Worm (Caenorhabditis elegans) whole organism, early embryonic: ENCODE results near the gene C16C10.1.

Experiments used
- B0310.2 ChIP-seq: sonication (generic microtip); optimal IDR thresholded peaks from 2 replicates; lab custom pipeline; 2016; ENCODE audit warnings: mild to moderate bottlenecking, missing genetic modification characterization, missing compliant biosample characterization
- F13C5.2 ChIP-seq: sonication (generic microtip); optimal IDR thresholded peaks from 2 replicates; lab custom pipeline; 2017; ENCODE audit warnings: mild to moderate bottlenecking, missing genetic modification characterization, inconsistent platforms, missing compliant biosample characterization
- aly-1 ChIP-seq: sonication (generic microtip); optimal IDR thresholded peaks from 2 replicates; lab custom pipeline; 2016; ENCODE audit warnings: missing genetic modification characterization, missing compliant biosample characterization
- ama-1 ChIP-seq: fragments of 150-350 bp; optimal IDR thresholded peaks from 2 replicates; lab custom pipeline; 2014
- ceh-13 ChIP-seq: fragments of 200-800 bp; sonication (Bioruptor generic); optimal IDR thresholded peaks from 2 replicates; lab custom pipeline; 2018; ENCODE audit warnings: mild to moderate bottlenecking, missing genetic modification characterization, missing compliant biosample characterization
- ceh-36 ChIP-seq: sonication (generic microtip); optimal IDR thresholded peaks from 2 replicates; lab custom pipeline; 2016; ENCODE audit warnings: missing genetic modification characterization, inconsistent platforms, missing compliant biosample characterization
- ets-7 ChIP-seq: sonication (generic microtip); optimal IDR thresholded peaks from 2 replicates; lab custom pipeline; 2016; ENCODE audit warnings: missing genotype, missing genetic modification characterization, missing compliant biosample characterization
- flt-1 ChIP-seq: fragments of 200-800 bp; sonication (Bioruptor generic); IDR thresholded peaks from 2 replicates; pipeline ENCODE4 v1.3.6; 2022; ENCODE audit warnings: missing genetic modification characterization, missing compliant biosample characterization
- hmbx-1 ChIP-seq: sonication (generic microtip); optimal IDR thresholded peaks from 2 replicates; lab custom pipeline; 2016; ENCODE audit warnings: mild to moderate bottlenecking, missing genetic modification characterization, missing compliant biosample characterization
- hmg-4 ChIP-seq: fragments of 200-800 bp; sonication (Bioruptor generic); optimal IDR thresholded peaks from 2 replicates; lab custom pipeline; 2018; ENCODE audit warnings: mild to moderate bottlenecking, missing genetic modification characterization, missing compliant biosample characterization
- hnd-1 ChIP-seq: sonication (generic microtip); optimal IDR thresholded peaks from 2 replicates; lab custom pipeline; 2016; ENCODE audit warnings: missing genetic modification characterization, missing compliant biosample characterization
- pes-1 ChIP-seq: fragments of 200-800 bp; sonication (Bioruptor generic); IDR thresholded peaks from 2 replicates; pipeline ENCODE4 v1.3.6; 2022; ENCODE audit warnings: missing genetic modification reagents, missing genetic modification characterization, missing compliant biosample characterization
- scrt-1 ChIP-seq: fragments of 200-800 bp; sonication (Bioruptor generic); IDR thresholded peaks from 2 replicates; pipeline ENCODE4 v1.3.6; 2022; ENCODE audit warnings: missing genetic modification characterization, missing compliant biosample characterization
- sea-1 ChIP-seq: fragments of 200-800 bp; sonication (Bioruptor generic); conservative IDR thresholded peaks from 2 replicates; pipeline ENCODE4 v1.3.6; 2022; ENCODE audit warnings: missing genetic modification characterization, missing compliant biosample characterization
- tbx-11 ChIP-seq: fragments of 200-800 bp; sonication (Bioruptor generic); IDR thresholded peaks from 2 replicates; pipeline ENCODE4 v1.3.6; 2022; ENCODE audit warnings: missing genetic modification characterization, missing compliant biosample characterization
- tbx-37 ChIP-seq: fragments of 200-800 bp; sonication (Bioruptor generic); conservative IDR thresholded peaks from 2 replicates; pipeline ENCODE4 v1.3.6; 2022; ENCODE audit warnings: missing genetic modification reagents, missing genetic modification characterization, missing compliant biosample characterization
- tra-4 ChIP-seq: sonication (generic microtip); optimal IDR thresholded peaks from 2 replicates; lab custom pipeline; 2017; ENCODE audit warnings: missing genetic modification characterization, missing compliant biosample characterization

Gene C16C10.1

ce11 chrIII:4168665-4169064 lies 12.6 kb downstream of the C16C10.1 start, which contains the start of gene ccdc-55:
ccdc-55 (minus strand) TSS chrIII:4168765.
- no peak for TF ChIP-seq tbx-11 (GFP tag; lab: Robert Waterston, UW)
- no peak for TF ChIP-seq ceh-13 (GFP tag; lab: Kevin White, UChicago)
- no peak for TF ChIP-seq hmbx-1 (tag; lab: Kevin White, UChicago)
- no peak for TF ChIP-seq B0310.2 (tag; lab: Kevin White, UChicago)

ce11 chrIII:4166745-4167144 lies 14.5 kb downstream of the C16C10.1 start, which contains the start of gene rnf-5:
rnf-5 (minus strand) TSS chrIII:4166845.
- TF ChIP-seq aly-1, result no peak
- no peak for TF ChIP-seq tbx-37 (GFP tag; lab: Robert Waterston, UW)
- no peak for TF ChIP-seq scrt-1 (GFP tag; lab: Robert Waterston, UW)
- no peak for TF ChIP-seq hnd-1 (tag; lab: Kevin White, UChicago)

ce11 chrIII:4164071-4164470 lies 17.2 kb downstream of the C16C10.1 start, which contains the start of gene C16C10.8:
C16C10.8 (minus strand) TSS chrIII:4164171.
- TF ChIP-seq ceh-36 (tag; lab: Kevin White, UChicago) (no peak), aly-1 (no peak), flt-1 (no peak), ceh-13 (GFP tag; lab: Kevin White, UChicago) (no peak), F13C5.2 (tag; lab: Kevin White, UChicago) (no peak), ama-1 (lab: Kevin White, UChicago) (no peak), ets-7 (tag; lab: Kevin White, UChicago) (no peak), scrt-1 (GFP tag; lab: Robert Waterston, UW) (no peak), tbx-11 (GFP tag; lab: Robert Waterston, UW) (no peak), B0310.2 (tag; lab: Kevin White, UChicago) (no peak)

ce11 chrIII:4160937-4161336 lies 20.3 kb downstream of the C16C10.1 start, which contains the start of gene C01G12.16:
C01G12.16 (plus strand) TSS chrIII:4161237.
- TF ChIP-seq flt-1 (no peak), B0310.2 (tag; lab: Kevin White, UChicago) (no peak), hmg-4 (GFP tag; lab: Kevin White, UChicago) (no peak), pes-1 (GFP tag; lab: Robert Waterston, UW) (no peak), ama-1 (lab: Kevin White, UChicago) (no peak), tra-4 (no peak), sea-1 (no peak), tbx-11 (GFP tag; lab: Robert Waterston, UW) (no peak), ceh-36 (tag; lab: Kevin White, UChicago) (no peak), scrt-1 (GFP tag; lab: Robert Waterston, UW) (no peak), ceh-13 (GFP tag; lab: Kevin White, UChicago) (no peak), hmbx-1 (tag; lab: Kevin White, UChicago) (no peak), F13C5.2 (tag; lab: Kevin White, UChicago) (no peak)

ce11 chrIII:4157298-4157697 lies 23.9 kb downstream of the C16C10.1 start, which contains the start of gene C16C10.9:
C16C10.9 (minus strand) TSS chrIII:4157398.
- TF ChIP-seq aly-1 (no peak), B0310.2 (tag; lab: Kevin White, UChicago) (no peak), ama-1 (lab: Kevin White, UChicago) (no peak), pes-1 (GFP tag; lab: Robert Waterston, UW) (no peak), tra-4 (no peak), ceh-13 (GFP tag; lab: Kevin White, UChicago) (no peak), hnd-1 (tag; lab: Kevin White, UChicago) (no peak), flt-1 (no peak), tbx-11 (GFP tag; lab: Robert Waterston, UW) (no peak), ceh-36 (tag; lab: Kevin White, UChicago) (no peak), hmbx-1 (tag; lab: Kevin White, UChicago) (no peak), F13C5.2 (tag; lab: Kevin White, UChicago) (no peak), scrt-1 (GFP tag; lab: Robert Waterston, UW) (no peak)

ce11 chrIII:4153299-4153698 lies 27.9 kb downstream of the C16C10.1 start, which contains the start of gene glod-4:
glod-4 (plus strand) TSS chrIII:4153599.
- TF ChIP-seq aly-1 (no peak), pes-1 (GFP tag; lab: Robert Waterston, UW) (no peak), ets-7 (tag; lab: Kevin White, UChicago) (no peak), ama-1 (lab: Kevin White, UChicago) (no peak), tra-4 (no peak), hmbx-1 (tag; lab: Kevin White, UChicago) (no peak), hnd-1 (tag; lab: Kevin White, UChicago) (no peak), ceh-36 (tag; lab: Kevin White, UChicago) (no peak)

- TF ChIP-seq aly-1, result no peak
Observed at ce11 chrIII:4152828-4153227, 28.4 kb downstream of the C16C10.1 start.

- no peak for TF ChIP-seq ceh-13 (GFP tag; lab: Kevin White, UChicago)
- no peak for TF ChIP-seq hnd-1 (tag; lab: Kevin White, UChicago)
- TF ChIP-seq hmbx-1 (tag; lab: Kevin White, UChicago), result no peak
- no peak for TF ChIP-seq flt-1
Observed at ce11 chrIII:4152309-4152708, 28.9 kb downstream of the C16C10.1 start.
